Worm (Caenorhabditis elegans) whole organism, early embryonic: ENCODE data around the gene C17A2.4.

ENCODE experiments used
- B0310.2 ChIP-seq: sonication (generic microtip); optimal IDR thresholded peaks from 2 replicates; lab custom pipeline; 2016; ENCODE audit warnings: mild to moderate bottlenecking, missing genetic modification characterization, missing compliant biosample characterization
- ama-1 ChIP-seq: fragments of 150-350 bp; optimal IDR thresholded peaks from 2 replicates; lab custom pipeline; 2014
- ceh-13 ChIP-seq: fragments of 200-800 bp; sonication (Bioruptor generic); optimal IDR thresholded peaks from 2 replicates; lab custom pipeline; 2018; ENCODE audit warnings: mild to moderate bottlenecking, missing genetic modification characterization, missing compliant biosample characterization
- ets-7 ChIP-seq: sonication (generic microtip); optimal IDR thresholded peaks from 2 replicates; lab custom pipeline; 2016; ENCODE audit warnings: missing genotype, missing genetic modification characterization, missing compliant biosample characterization
- flt-1 ChIP-seq: fragments of 200-800 bp; sonication (Bioruptor generic); IDR thresholded peaks from 2 replicates; pipeline ENCODE4 v1.3.6; 2022; ENCODE audit warnings: missing genetic modification characterization, missing compliant biosample characterization
- hmg-4 ChIP-seq: fragments of 200-800 bp; sonication (Bioruptor generic); optimal IDR thresholded peaks from 2 replicates; lab custom pipeline; 2018; ENCODE audit warnings: mild to moderate bottlenecking, missing genetic modification characterization, missing compliant biosample characterization
- scrt-1 ChIP-seq: fragments of 200-800 bp; sonication (Bioruptor generic); IDR thresholded peaks from 2 replicates; pipeline ENCODE4 v1.3.6; 2022; ENCODE audit warnings: missing genetic modification characterization, missing compliant biosample characterization
- sea-1 ChIP-seq: fragments of 200-800 bp; sonication (Bioruptor generic); conservative IDR thresholded peaks from 2 replicates; pipeline ENCODE4 v1.3.6; 2022; ENCODE audit warnings: missing genetic modification characterization, missing compliant biosample characterization
- tbx-37 ChIP-seq: fragments of 200-800 bp; sonication (Bioruptor generic); conservative IDR thresholded peaks from 2 replicates; pipeline ENCODE4 v1.3.6; 2022; ENCODE audit warnings: missing genetic modification reagents, missing genetic modification characterization, missing compliant biosample characterization
- tra-4 ChIP-seq: sonication (generic microtip); optimal IDR thresholded peaks from 2 replicates; lab custom pipeline; 2017; ENCODE audit warnings: missing genetic modification characterization, missing compliant biosample characterization

DNA sequence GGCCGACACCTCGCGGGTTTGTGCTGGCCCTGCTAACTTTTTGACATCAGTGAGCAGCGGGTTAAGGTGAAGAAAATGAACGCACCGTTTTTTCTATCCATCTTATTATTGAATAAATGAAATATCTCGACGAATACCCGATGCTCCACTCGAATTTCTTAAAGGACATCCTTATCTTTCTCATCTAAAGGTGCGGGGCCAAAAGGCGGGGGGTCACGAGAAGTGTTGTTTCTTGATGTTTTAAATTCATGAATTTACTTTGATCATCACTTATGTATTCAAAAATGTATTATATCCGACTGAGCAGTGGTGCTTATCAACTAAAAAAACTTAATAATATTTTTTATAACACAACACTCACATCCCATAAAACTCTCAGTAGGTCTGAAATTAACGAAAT is 25.0 kb downstream of the C17A2.4 start, which contains the start of gene nhr-261:
- no peak for TF ChIP-seq ceh-13 (GFP tag; lab: Kevin White, UChicago)
- TF ChIP-seq ama-1 (lab: Kevin White, UChicago): no peak
- TF ChIP-seq scrt-1: no peak
- TF ChIP-seq tra-4 (tag; lab: Kevin White, UChicago): no peak
- TF ChIP-seq ets-7 (tag; lab: Kevin White, UChicago): no peak
- TF ChIP-seq flt-1: no peak
- no peak for TF ChIP-seq sea-1 (GFP tag; lab: Robert Waterston, UW)
- no peak for TF ChIP-seq hmg-4 (GFP tag; lab: Kevin White, UChicago)
- no peak for TF ChIP-seq tbx-37
- TF ChIP-seq B0310.2: no peak
